Worm (Caenorhabditis elegans): ENCODE results near the gene ZC395.11.

DNA sequence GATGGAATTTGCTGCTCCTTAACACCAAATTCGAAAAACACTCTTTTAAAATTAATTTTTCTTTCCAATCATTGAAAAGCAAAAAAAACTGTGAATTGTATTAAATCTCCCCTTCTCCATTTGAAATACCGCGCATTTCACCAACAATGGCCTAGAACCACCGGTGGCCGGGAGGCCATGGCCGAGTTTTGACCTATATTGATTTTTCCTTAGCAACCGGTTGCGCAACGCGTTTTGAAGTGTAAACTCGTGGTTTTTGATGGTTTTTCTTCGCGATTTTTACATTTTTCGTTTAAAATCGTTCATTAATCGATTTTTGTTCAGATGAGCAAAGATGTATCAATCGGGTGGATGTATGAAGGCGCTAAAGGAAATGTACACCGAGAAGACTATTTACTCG is 22.2 kb upstream of the ZC395.11 start, which contains the start of gene mog-3:
- TF ChIP-seq T22C8.4 (GFP tag; IDR thresholded peaks at IDR 0.05) (peak; percentile 94), flt-1 (GFP tag; IDR thresholded peaks at IDR 0.05) (peak; percentile 15; the same call in 1 of the 2 replicates), med-1 (GFP tag; optimal IDR thresholded peaks at IDR 0.05; ENCODE audit: insufficient read depth) (no peak), klf-2 (GFP tag; conservative IDR thresholded peaks at IDR 0.05) (peak; percentile 61; the same call in 1 of the 2 replicates), ztf-23 (GFP tag; IDR thresholded peaks at IDR 0.05) (peak; percentile 76), tab-1 (GFP tag; IDR thresholded peaks at IDR 0.05) (no peak), cog-1 (tag; optimal IDR thresholded peaks at IDR 0.05) (no peak)
